Worm (Caenorhabditis elegans): ENCODE data around the gene srw-102.

The srw-102 gene

ce11 chrV:1743205-1743870 lies 23.3 kb downstream of the srw-102 start, which contains the start of gene nhr-256 (continued):
- TF ChIP-seq lsy-2 (tag; optimal IDR thresholded peaks at IDR 0.05) (no peak), mdl-1 (tag; optimal IDR thresholded peaks at IDR 0.05) (peak in 1 of 2 experiments; percentile 40), unc-39 (tag; optimal IDR thresholded peaks at IDR 0.05) (no peak), dmd-4 (tag; optimal IDR thresholded peaks at IDR 0.05) (no peak), nhr-12 (tag; optimal IDR thresholded peaks at IDR 0.05) (no peak), nhr-6 (tag; optimal IDR thresholded peaks at IDR 0.05) (peak; percentile 11), nhr-25 (tag; optimal IDR thresholded peaks at IDR 0.05) (peak; percentile 69), ama-1 (optimal IDR thresholded peaks at IDR 0.05) (no peak), gmeb-1 (tag; optimal IDR thresholded peaks at IDR 0.05) (peak; percentile 64), skn-1 (tag; optimal IDR thresholded peaks at IDR 0.05) (no peak), nhr-21 (tag; optimal IDR thresholded peaks at IDR 0.05) (no peak), C34F6.9 (tag; optimal IDR thresholded peaks at IDR 0.05) (peak; percentile 73), elt-1 (tag; optimal IDR thresholded peaks at IDR 0.05) (no peak), zag-1 (tag; optimal IDR thresholded peaks at IDR 0.05) (no peak), lin-39 (tag; optimal IDR thresholded peaks at IDR 0.05) (no peak), aly-2 (tag; optimal IDR thresholded peaks at IDR 0.05) (no peak), ZK546.5 (tag; optimal IDR thresholded peaks at IDR 0.05) (no peak), nhr-10 (tag; optimal IDR thresholded peaks at IDR 0.05) (no peak)

- TF ChIP-seq lin-11 (tag; optimal IDR thresholded peaks at IDR 0.05) (no peak), lsy-2 (tag; optimal IDR thresholded peaks at IDR 0.05) (no peak), fos-1 (tag; optimal IDR thresholded peaks at IDR 0.05) (no peak), nhr-12 (tag; optimal IDR thresholded peaks at IDR 0.05) (no peak), mbf-1 (tag; optimal IDR thresholded peaks at IDR 0.05) (no peak), dmd-4 (tag; optimal IDR thresholded peaks at IDR 0.05) (no peak), ceh-16 (tag; optimal IDR thresholded peaks at IDR 0.05) (no peak), alr-1 (tag; optimal IDR thresholded peaks at IDR 0.05) (no peak), snpc-4 (tag; optimal IDR thresholded peaks at IDR 0.05) (no peak), sma-9 (GFP tag; optimal IDR thresholded peaks at IDR 0.05) (no peak), sma-9 (tag; optimal IDR thresholded peaks at IDR 0.05) (no peak), elt-3 (tag; optimal IDR thresholded peaks at IDR 0.05) (no peak), nhr-6 (tag; optimal IDR thresholded peaks at IDR 0.05) (no peak), nhr-11 (tag; optimal IDR thresholded peaks at IDR 0.05) (no peak), ama-1 (optimal IDR thresholded peaks at IDR 0.05) (no peak), peb-1 (tag; optimal IDR thresholded peaks at IDR 0.05) (no peak), unc-62 (GFP tag; optimal IDR thresholded peaks at IDR 0.05) (no peak), lin-13 (GFP tag; optimal IDR thresholded peaks at IDR 0.05) (no peak), unc-39 (tag; optimal IDR thresholded peaks at IDR 0.05) (no peak)
Measured at ce11 chrV:1749053-1749452, 29.0 kb downstream of the srw-102 start, which contains the start of gene ZK697.8. ZK697.8 (minus strand) TSS chrV:1749153.

ce11 chrV:1751449-1751848 lies 31.4 kb downstream of the srw-102 start, which contains the start of gene srh-199:
srh-199 (minus strand) TSS chrV:1751549.
- no peak for TF ChIP-seq blmp-1 (tag; optimal IDR thresholded peaks at IDR 0.05; ENCODE audit: insufficient read depth)
- no peak for TF ChIP-seq ceh-16 (tag; optimal IDR thresholded peaks at IDR 0.05)
- TF ChIP-seq crh-2 (tag; optimal IDR thresholded peaks at IDR 0.05), result no peak
- TF ChIP-seq zag-1 (tag; optimal IDR thresholded peaks at IDR 0.05), result no peak
- no peak for TF ChIP-seq sma-9 (GFP tag; optimal IDR thresholded peaks at IDR 0.05)
- TF ChIP-seq sma-9 (tag; optimal IDR thresholded peaks at IDR 0.05), result no peak
- TF ChIP-seq aly-2 (tag; optimal IDR thresholded peaks at IDR 0.05), result no peak
- TF ChIP-seq snpc-4 (tag; optimal IDR thresholded peaks at IDR 0.05), result no peak
- no peak for TF ChIP-seq unc-55 (GFP tag; optimal IDR thresholded peaks at IDR 0.05)
- no peak for TF ChIP-seq nhr-25 (tag; optimal IDR thresholded peaks at IDR 0.05)
- TF ChIP-seq nhr-129 (tag; optimal IDR thresholded peaks at IDR 0.05), result no peak
- TF ChIP-seq ama-1 (optimal IDR thresholded peaks at IDR 0.05), result no peak
- TF ChIP-seq unc-62 (GFP tag; optimal IDR thresholded peaks at IDR 0.05), result no peak
- no peak for TF ChIP-seq alr-1 (tag; optimal IDR thresholded peaks at IDR 0.05)
- no peak for TF ChIP-seq nhr-6 (tag; optimal IDR thresholded peaks at IDR 0.05)

ce11 chrV:1752496-1752895 lies 32.5 kb downstream of the srw-102 start, which contains the start of gene ZK697.1:
ZK697.1 (plus strand) TSS chrV:1752796.
- TF ChIP-seq skn-1 (tag; optimal IDR thresholded peaks at IDR 0.05), result no peak
- TF ChIP-seq ztf-11 (tag; optimal IDR thresholded peaks at IDR 0.05), result no peak
- TF ChIP-seq zag-1 (tag; optimal IDR thresholded peaks at IDR 0.05), result no peak
- no peak for TF ChIP-seq lsy-2 (tag; optimal IDR thresholded peaks at IDR 0.05)
- TF ChIP-seq R02D3.7 (tag; optimal IDR thresholded peaks at IDR 0.05), result no peak
- TF ChIP-seq gmeb-1 (tag; optimal IDR thresholded peaks at IDR 0.05), result no peak

Data from whole organism, L2 larva.